Fruit fly (Drosophila melanogaster) whole organism, embryonic: Measurements from ENCODE around the gene TBC1d7.

Experiments
- Bdp1 ChIP-seq: fragments of 200-800 bp; sonication (Bioruptor generic); optimal IDR thresholded peaks from 3 replicates; lab custom pipeline; 2016; ENCODE audit warnings: missing biosample characterization, missing genetic modification characterization
- CG11456 ChIP-seq: fragments of 200-800 bp; sonication (Bioruptor generic); IDR thresholded peaks from 3 replicates; pipeline ENCODE4 v1.3.6; 2022; ENCODE audit warnings: missing biosample characterization, missing genetic modification characterization
- CG11695 ChIP-seq: fragments of 200-800 bp; sonication (Bioruptor generic); IDR thresholded peaks from 3 replicates; pipeline ENCODE4 v1.3.6; 2022; ENCODE audit warnings: missing biosample characterization, missing genetic modification characterization
- CG12299 ChIP-seq: fragments of 200-800 bp; sonication (Bioruptor generic); optimal IDR thresholded peaks from 2 replicates; lab custom pipeline; 2018; ENCODE audit warnings: missing biosample characterization, mild to moderate bottlenecking, missing genetic modification characterization
- CG14667 ChIP-seq: fragments of 200-800 bp; sonication (Bioruptor generic); IDR thresholded peaks from 2 replicates; pipeline ENCODE4 v1.3.6; 2022; ENCODE audit warnings: missing biosample characterization, missing genetic modification characterization
- CG14710 ChIP-seq: fragments of 200-800 bp; sonication (Bioruptor generic); optimal IDR thresholded peaks from 3 replicates; lab custom pipeline; 2019; ENCODE audit warnings: missing biosample characterization, mild to moderate bottlenecking, missing genetic modification characterization, moderate library complexity
- CG16813 ChIP-seq: fragments of 200-800 bp; sonication (Bioruptor generic); IDR thresholded peaks from 3 replicates; pipeline ENCODE4 v1.3.6; 2022; ENCODE audit warnings: missing biosample characterization, missing genetic modification characterization; ENCODE audit not compliant: partially characterized antibody
- CG16863 ChIP-seq: fragments of 200-800 bp; sonication (Bioruptor generic); optimal IDR thresholded peaks from 3 replicates; lab custom pipeline; 2016; ENCODE audit warnings: missing biosample characterization, missing genetic modification characterization
- CG18476 ChIP-seq: fragments of 200-800 bp; sonication (Bioruptor generic); optimal IDR thresholded peaks from 2 replicates; lab custom pipeline; 2016; ENCODE audit warnings: missing biosample characterization, mild to moderate bottlenecking, missing genetic modification characterization
- CG31388 ChIP-seq: fragments of 200-800 bp; sonication (Bioruptor generic); optimal IDR thresholded peaks from 2 replicates; lab custom pipeline; 2016; ENCODE audit warnings: missing biosample characterization, missing genetic modification characterization
- CG4424 ChIP-seq: fragments of 200-800 bp; sonication (Bioruptor generic); optimal IDR thresholded peaks from 3 replicates; lab custom pipeline; 2016; ENCODE audit warnings: missing biosample characterization, missing genetic modification characterization
- CG6254 ChIP-seq: fragments of 200-800 bp; sonication (Bioruptor generic); optimal IDR thresholded peaks from 3 replicates; lab custom pipeline; 2017; ENCODE audit warnings: mild to moderate bottlenecking, missing biosample characterization, missing genetic modification reagents, missing genetic modification characterization
- CG6689 ChIP-seq: fragments of 200-800 bp; sonication (Bioruptor generic); IDR thresholded peaks from 2 replicates; pipeline ENCODE4 v1.3.6; 2022; ENCODE audit warnings: missing biosample characterization, missing genetic modification characterization
- CG7987 ChIP-seq: fragments of 200-800 bp; sonication (Bioruptor generic); optimal IDR thresholded peaks from 2 replicates; lab custom pipeline; 2018; ENCODE audit warnings: missing biosample characterization, mild to moderate bottlenecking, missing genetic modification characterization, moderate library complexity
- CG8388 ChIP-seq: fragments of 200-800 bp; sonication (Bioruptor generic); optimal IDR thresholded peaks from 2 replicates; lab custom pipeline; 2019; ENCODE audit warnings: missing biosample characterization, mild to moderate bottlenecking, missing genetic modification characterization, moderate library complexity
- CG9797 ChIP-seq: fragments of 200-800 bp; sonication (Bioruptor generic); optimal IDR thresholded peaks from 3 replicates; lab custom pipeline; 2018; ENCODE audit warnings: missing biosample characterization, mild to moderate bottlenecking, missing genetic modification characterization
- Dad ChIP-seq: fragments of 200-800 bp; sonication (Bioruptor generic); optimal IDR thresholded peaks from 3 replicates; lab custom pipeline; 2016; ENCODE audit warnings: missing biosample characterization, missing genetic modification characterization
- Dek ChIP-seq: fragments of 200-800 bp; sonication (Bioruptor generic); optimal IDR thresholded peaks from 3 replicates; lab custom pipeline; 2019; ENCODE audit warnings: missing biosample characterization, mild to moderate bottlenecking, missing genetic modification characterization, moderate library complexity
- Dref ChIP-seq: fragments of 200-800 bp; sonication (Bioruptor generic); IDR thresholded peaks from 2 replicates; pipeline ENCODE4 v1.3.6; 2022; ENCODE audit warnings: missing biosample characterization, missing genetic modification characterization
- ERR ChIP-seq: fragments of 200-800 bp; sonication (Bioruptor generic); optimal IDR thresholded peaks from 2 replicates; lab custom pipeline; 2016; ENCODE audit warnings: missing biosample characterization, missing genetic modification characterization
- Elba2 ChIP-seq: fragments of 200-800 bp; sonication (Bioruptor generic); optimal IDR thresholded peaks from 3 replicates; lab custom pipeline; 2016; ENCODE audit warnings: missing biosample characterization, missing genetic modification characterization
- Hmx ChIP-seq: fragments of 200-800 bp; sonication (Bioruptor generic); optimal IDR thresholded peaks from 2 replicates; lab custom pipeline; 2016; ENCODE audit warnings: missing biosample characterization, missing genetic modification characterization
- Mad ChIP-seq: fragments of 200-800 bp; sonication (Bioruptor generic); optimal IDR thresholded peaks from 2 replicates; lab custom pipeline; 2016; ENCODE audit warnings: missing biosample characterization, missing genetic modification characterization
- Max ChIP-seq: fragments of 200-800 bp; sonication (Bioruptor generic); optimal IDR thresholded peaks from 2 replicates; lab custom pipeline; 2016; ENCODE audit warnings: missing biosample characterization, mild to moderate bottlenecking, missing genetic modification characterization
- Neu2 ChIP-seq: fragments of 200-800 bp; sonication (Bioruptor generic); optimal IDR thresholded peaks from 3 replicates; lab custom pipeline; 2016; ENCODE audit warnings: missing biosample characterization, missing genetic modification characterization, borderline replicate concordance
- Optix ChIP-seq: fragments of 200-800 bp; sonication (Bioruptor generic); IDR thresholded peaks from 3 replicates; pipeline ENCODE4 v1.3.6; 2022; ENCODE audit warnings: missing biosample characterization, missing genetic modification characterization
- Side ChIP-seq: fragments of 200-800 bp; sonication (Bioruptor generic); optimal IDR thresholded peaks from 2 replicates; lab custom pipeline; 2016; ENCODE audit warnings: missing biosample characterization, missing genetic modification characterization
- al ChIP-seq: fragments of 200-800 bp; sonication (Bioruptor generic); IDR thresholded peaks from 2 replicates; pipeline ENCODE4 v1.3.6; 2022; ENCODE audit warnings: missing biosample characterization, missing genetic modification characterization
- bigmax ChIP-seq: fragments of 200-800 bp; sonication (Bioruptor generic); optimal IDR thresholded peaks from 2 replicates; lab custom pipeline; 2018; ENCODE audit warnings: missing biosample characterization, mild to moderate bottlenecking, missing genetic modification characterization
- chif ChIP-seq, 2 experiments: fragments of 200-800 bp; sonication (Bioruptor generic); optimal IDR thresholded peaks; 3 replicates each; lab custom pipeline; 2016; ENCODE audit warnings: missing biosample characterization in 2 of 2, missing genetic modification characterization in 2 of 2
- chinmo ChIP-seq: fragments of 200-800 bp; sonication (Bioruptor generic); IDR thresholded peaks from 4 replicates; pipeline ENCODE4 v1.3.6; 2022; ENCODE audit warnings: missing biosample characterization, missing genetic modification characterization; ENCODE audit not compliant: partially characterized antibody
- corto ChIP-seq: fragments of 200-800 bp; sonication (Bioruptor generic); optimal IDR thresholded peaks from 2 replicates; lab custom pipeline; 2016; ENCODE audit warnings: missing biosample characterization, mild to moderate bottlenecking, missing genetic modification characterization, moderate library complexity
- cwo ChIP-seq: fragments of 200-800 bp; sonication (Bioruptor generic); optimal IDR thresholded peaks from 3 replicates; lab custom pipeline; 2017; ENCODE audit warnings: missing biosample characterization, missing genetic modification characterization, mild to moderate bottlenecking, moderate library complexity, missing genetic modification reagents
- da ChIP-seq: fragments of 200-800 bp; sonication (Bioruptor generic); optimal IDR thresholded peaks from 2 replicates; lab custom pipeline; 2016; ENCODE audit warnings: missing biosample characterization, missing genetic modification characterization
- esg ChIP-seq: fragments of 200-800 bp; sonication (Bioruptor generic); conservative IDR thresholded peaks from 2 replicates; pipeline ENCODE4 v1.3.6; 2022; ENCODE audit warnings: missing biosample characterization, missing genetic modification characterization
- ftz-f1 ChIP-seq: fragments of 200-800 bp; sonication (Bioruptor generic); optimal IDR thresholded peaks from 2 replicates; lab custom pipeline; 2016; ENCODE audit warnings: missing biosample characterization, missing genetic modification characterization
- jigr1 ChIP-seq: fragments of 200-800 bp; sonication (Bioruptor generic); IDR thresholded peaks from 3 replicates; pipeline ENCODE4 v1.3.6; 2022; ENCODE audit warnings: missing biosample characterization, missing genetic modification characterization
- kay ChIP-seq: fragments of 200-800 bp; sonication (Bioruptor generic); optimal IDR thresholded peaks from 2 replicates; lab custom pipeline; 2016; ENCODE audit warnings: missing biosample characterization, missing genetic modification characterization
- ken ChIP-seq: fragments of 200-800 bp; sonication (Bioruptor generic); IDR thresholded peaks from 3 replicates; pipeline ENCODE4 v1.3.6; 2022; ENCODE audit warnings: missing biosample characterization, missing genetic modification characterization
- nau ChIP-seq: fragments of 200-800 bp; sonication (Bioruptor generic); optimal IDR thresholded peaks from 3 replicates; lab custom pipeline; 2017; ENCODE audit warnings: missing biosample characterization, mild to moderate bottlenecking, missing genetic modification characterization, missing genetic modification reagents
- oc ChIP-seq: fragments of 200-800 bp; sonication (Bioruptor generic); optimal IDR thresholded peaks from 2 replicates; lab custom pipeline; 2018; ENCODE audit warnings: missing biosample characterization, mild to moderate bottlenecking, missing genetic modification characterization, moderate library complexity
- pho ChIP-seq: fragments of 200-800 bp; sonication (Bioruptor generic); optimal IDR thresholded peaks from 2 replicates; lab custom pipeline; 2016; ENCODE audit warnings: missing biosample characterization, missing genetic modification characterization
- pnt ChIP-seq: fragments of 200-800 bp; sonication (Bioruptor generic); optimal IDR thresholded peaks from 3 replicates; lab custom pipeline; 2016; ENCODE audit warnings: missing biosample characterization, missing genetic modification characterization
- repo ChIP-seq: fragments of 200-800 bp; sonication (Bioruptor generic); optimal IDR thresholded peaks from 2 replicates; lab custom pipeline; 2016; ENCODE audit warnings: missing biosample characterization, missing genetic modification characterization
- run ChIP-seq: fragments of 200-800 bp; sonication (Bioruptor generic); optimal IDR thresholded peaks from 3 replicates; lab custom pipeline; 2018; ENCODE audit warnings: missing biosample characterization, mild to moderate bottlenecking, missing genetic modification characterization
- slp2 ChIP-seq: fragments of 200-800 bp; sonication (Bioruptor generic); optimal IDR thresholded peaks from 2 replicates; lab custom pipeline; 2016; ENCODE audit warnings: missing biosample characterization, missing genetic modification characterization
- tap ChIP-seq: fragments of 200-800 bp; optimal IDR thresholded peaks from 3 replicates; lab custom pipeline; 2019; ENCODE audit warnings: missing biosample characterization, mild to moderate bottlenecking, missing genetic modification characterization, moderate library complexity
- tio ChIP-seq: fragments of 200-800 bp; sonication (Bioruptor generic); optimal IDR thresholded peaks from 2 replicates; lab custom pipeline; 2017; ENCODE audit warnings: missing biosample characterization, missing genetic modification characterization, inconsistent platforms
- vvl ChIP-seq: fragments of 200-800 bp; sonication (Bioruptor generic); IDR thresholded peaks from 2 replicates; pipeline ENCODE4 v1.3.6; 2022; ENCODE audit warnings: missing biosample characterization, missing genetic modification characterization

The TBC1d7 gene

DNA sequence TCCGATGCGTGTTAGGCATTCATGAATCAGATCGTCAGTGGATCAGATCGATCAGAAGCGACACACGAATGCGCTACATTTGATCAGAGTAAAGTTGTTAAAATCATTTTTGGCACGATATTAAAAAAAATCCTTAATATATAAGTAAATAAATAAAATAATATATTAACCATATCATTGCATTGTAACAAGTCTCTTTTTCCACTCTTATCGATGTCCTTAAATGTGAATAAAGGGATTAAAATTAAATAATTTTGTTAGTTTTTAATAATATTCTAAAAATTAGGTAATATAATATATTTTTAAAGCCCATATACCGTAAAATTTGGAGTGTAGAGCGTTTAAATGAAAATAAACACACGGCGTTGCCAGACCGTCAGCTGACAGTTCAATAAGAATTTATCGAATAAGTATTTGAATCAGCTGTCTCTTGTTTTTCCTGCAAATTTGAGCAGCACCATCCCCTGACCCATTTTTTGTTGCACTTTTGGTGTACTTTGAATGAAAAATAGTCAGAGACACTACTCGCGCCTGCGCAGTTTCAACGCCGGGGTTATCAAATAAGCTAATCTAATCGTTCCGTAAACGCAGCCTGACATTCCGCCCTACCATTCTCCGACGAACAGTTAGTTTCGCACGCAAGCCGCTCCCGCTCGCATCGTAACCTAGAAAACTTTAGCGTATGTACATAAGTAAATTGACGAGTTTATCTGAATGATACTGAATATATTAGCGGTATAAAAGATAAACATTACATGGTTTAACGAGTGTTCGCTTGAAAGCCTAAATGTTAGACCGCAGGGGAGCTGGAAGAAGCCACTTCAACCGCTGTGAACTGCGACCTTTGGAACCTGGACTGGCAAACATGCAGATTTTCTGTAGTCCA lies 9.4 kb upstream of the TBC1d7 start, which contains the start of the genes p38a and CG6178 (continued):
- TF ChIP-seq CG12299 (tag; lab: Kevin White, UChicago): peak; percentile 94
- TF ChIP-seq CG16813: no peak
- TF ChIP-seq Hmx (GFP tag; lab: Kevin White, UChicago): no peak
- TF ChIP-seq nau: no peak
- TF ChIP-seq Elba2: peak; percentile 89
- peak; percentile 96 for TF ChIP-seq cwo
- peak; percentile 96 for TF ChIP-seq CG14667 (GFP tag; lab: Robert Waterston, UW)
- peak in 1 of 2 experiments; percentile 27 for TF ChIP-seq chif (GFP tag; optimal IDR thresholded peaks at IDR 0.05; lab: Kevin White, UChicago)
- TF ChIP-seq run (tag; lab: Kevin White, UChicago): peak; percentile 96
- TF ChIP-seq Dref: peak; percentile 63
- peak; percentile 98 for TF ChIP-seq Dek (tag; lab: Kevin White, UChicago)
- peak; percentile 89 for TF ChIP-seq CG7987
- peak; percentile 7 for TF ChIP-seq CG9797 (GFP tag; lab: Kevin White, UChicago)
- no peak for TF ChIP-seq Neu2 (GFP tag; lab: Kevin White, UChicago)
- peak; percentile 94 for TF ChIP-seq CG4424
- TF ChIP-seq CG14710 (tag; lab: Kevin White, UChicago): peak; percentile 97
- peak; percentile 28 for TF ChIP-seq CG16863 (GFP tag; lab: Kevin White, UChicago)
- peak; percentile 97 for TF ChIP-seq vvl
- no peak for TF ChIP-seq Side (GFP tag; lab: Kevin White, UChicago)
- TF ChIP-seq pnt (GFP tag; lab: Kevin White, UChicago): peak; percentile 53
- peak; percentile 83 for TF ChIP-seq CG18476
- TF ChIP-seq ken: peak; percentile 94
- peak; percentile 90 for TF ChIP-seq Optix (GFP tag; lab: Robert Waterston, UW)
- peak; percentile 55 for TF ChIP-seq pho (GFP tag; lab: Kevin White, UChicago)
- TF ChIP-seq corto (GFP tag; lab: Kevin White, UChicago): peak; percentile 81
- no peak for TF ChIP-seq repo (GFP tag; lab: Kevin White, UChicago)
- peak; percentile 88 for TF ChIP-seq CG6254 (GFP tag; lab: Kevin White, UChicago)
- peak; percentile 42 for TF ChIP-seq Dad (GFP tag; lab: Kevin White, UChicago)
- TF ChIP-seq Bdp1: peak; percentile 33
- TF ChIP-seq CG11456 (GFP tag; lab: Robert Waterston, UW): peak; percentile 96
- TF ChIP-seq Max (GFP tag; lab: Kevin White, UChicago): peak; percentile 85
- peak; percentile 97 for TF ChIP-seq al (GFP tag; lab: Robert Waterston, UW)
- peak; percentile 82 for TF ChIP-seq bigmax (GFP tag; lab: Kevin White, UChicago)
- TF ChIP-seq CG8388 (GFP tag; lab: Kevin White, UChicago): peak; percentile 97
- peak; percentile 96 for TF ChIP-seq tap (tag; lab: Kevin White, UChicago)
- TF ChIP-seq CG31388 (GFP tag; lab: Kevin White, UChicago): peak; percentile 63
- TF ChIP-seq jigr1 (GFP tag; lab: Robert Waterston, UW): peak; percentile 91; the same call in 2 of the 3 replicates
- TF ChIP-seq esg (GFP tag; lab: Robert Waterston, UW): peak; percentile 97
- peak; percentile 73 for TF ChIP-seq Mad (GFP tag; lab: Kevin White, UChicago)
- no peak for TF ChIP-seq da (GFP tag; lab: Kevin White, UChicago)
- no peak for TF ChIP-seq ftz-f1 (GFP tag; lab: Kevin White, UChicago)
- TF ChIP-seq CG6689 (GFP tag; lab: Robert Waterston, UW): peak; percentile 98
- TF ChIP-seq tio: peak; percentile 92
- TF ChIP-seq slp2 (GFP tag; lab: Kevin White, UChicago): peak; percentile 47
- peak; percentile 92 for TF ChIP-seq kay (GFP tag; lab: Kevin White, UChicago)
- TF ChIP-seq oc: peak; percentile 95
- TF ChIP-seq CG11695 (GFP tag; lab: Robert Waterston, UW): peak; percentile 98
- no peak for TF ChIP-seq ERR
- TF ChIP-seq chinmo (GFP tag; lab: Robert Waterston, UW): peak; percentile 89; the same call in 3 of the 4 replicates
